Worm (Caenorhabditis elegans) whole organism, early embryonic: ENCODE data around the gene cku-70.

Experiments used
- B0310.2 ChIP-seq: sonication (generic microtip); optimal IDR thresholded peaks from 2 replicates; lab custom pipeline; 2016; ENCODE audit warnings: mild to moderate bottlenecking, missing genetic modification characterization, missing compliant biosample characterization
- F13C5.2 ChIP-seq: sonication (generic microtip); optimal IDR thresholded peaks from 2 replicates; lab custom pipeline; 2017; ENCODE audit warnings: mild to moderate bottlenecking, missing genetic modification characterization, inconsistent platforms, missing compliant biosample characterization
- aly-1 ChIP-seq: sonication (generic microtip); optimal IDR thresholded peaks from 2 replicates; lab custom pipeline; 2016; ENCODE audit warnings: missing genetic modification characterization, missing compliant biosample characterization
- ama-1 ChIP-seq: fragments of 150-350 bp; optimal IDR thresholded peaks from 2 replicates; lab custom pipeline; 2014
- ceh-13 ChIP-seq: fragments of 200-800 bp; sonication (Bioruptor generic); optimal IDR thresholded peaks from 2 replicates; lab custom pipeline; 2018; ENCODE audit warnings: mild to moderate bottlenecking, missing genetic modification characterization, missing compliant biosample characterization
- ceh-36 ChIP-seq: sonication (generic microtip); optimal IDR thresholded peaks from 2 replicates; lab custom pipeline; 2016; ENCODE audit warnings: missing genetic modification characterization, inconsistent platforms, missing compliant biosample characterization
- ets-7 ChIP-seq: sonication (generic microtip); optimal IDR thresholded peaks from 2 replicates; lab custom pipeline; 2016; ENCODE audit warnings: missing genotype, missing genetic modification characterization, missing compliant biosample characterization
- flt-1 ChIP-seq: fragments of 200-800 bp; sonication (Bioruptor generic); IDR thresholded peaks from 2 replicates; pipeline ENCODE4 v1.3.6; 2022; ENCODE audit warnings: missing genetic modification characterization, missing compliant biosample characterization
- hmbx-1 ChIP-seq: sonication (generic microtip); optimal IDR thresholded peaks from 2 replicates; lab custom pipeline; 2016; ENCODE audit warnings: mild to moderate bottlenecking, missing genetic modification characterization, missing compliant biosample characterization
- hmg-4 ChIP-seq: fragments of 200-800 bp; sonication (Bioruptor generic); optimal IDR thresholded peaks from 2 replicates; lab custom pipeline; 2018; ENCODE audit warnings: mild to moderate bottlenecking, missing genetic modification characterization, missing compliant biosample characterization
- hnd-1 ChIP-seq: sonication (generic microtip); optimal IDR thresholded peaks from 2 replicates; lab custom pipeline; 2016; ENCODE audit warnings: missing genetic modification characterization, missing compliant biosample characterization
- pes-1 ChIP-seq: fragments of 200-800 bp; sonication (Bioruptor generic); IDR thresholded peaks from 2 replicates; pipeline ENCODE4 v1.3.6; 2022; ENCODE audit warnings: missing genetic modification reagents, missing genetic modification characterization, missing compliant biosample characterization
- scrt-1 ChIP-seq: fragments of 200-800 bp; sonication (Bioruptor generic); IDR thresholded peaks from 2 replicates; pipeline ENCODE4 v1.3.6; 2022; ENCODE audit warnings: missing genetic modification characterization, missing compliant biosample characterization
- sea-1 ChIP-seq: fragments of 200-800 bp; sonication (Bioruptor generic); conservative IDR thresholded peaks from 2 replicates; pipeline ENCODE4 v1.3.6; 2022; ENCODE audit warnings: missing genetic modification characterization, missing compliant biosample characterization
- tbx-11 ChIP-seq: fragments of 200-800 bp; sonication (Bioruptor generic); IDR thresholded peaks from 2 replicates; pipeline ENCODE4 v1.3.6; 2022; ENCODE audit warnings: missing genetic modification characterization, missing compliant biosample characterization
- tbx-37 ChIP-seq: fragments of 200-800 bp; sonication (Bioruptor generic); conservative IDR thresholded peaks from 2 replicates; pipeline ENCODE4 v1.3.6; 2022; ENCODE audit warnings: missing genetic modification reagents, missing genetic modification characterization, missing compliant biosample characterization
- tra-4 ChIP-seq: sonication (generic microtip); optimal IDR thresholded peaks from 2 replicates; lab custom pipeline; 2017; ENCODE audit warnings: missing genetic modification characterization, missing compliant biosample characterization

The cku-70 gene

DNA sequence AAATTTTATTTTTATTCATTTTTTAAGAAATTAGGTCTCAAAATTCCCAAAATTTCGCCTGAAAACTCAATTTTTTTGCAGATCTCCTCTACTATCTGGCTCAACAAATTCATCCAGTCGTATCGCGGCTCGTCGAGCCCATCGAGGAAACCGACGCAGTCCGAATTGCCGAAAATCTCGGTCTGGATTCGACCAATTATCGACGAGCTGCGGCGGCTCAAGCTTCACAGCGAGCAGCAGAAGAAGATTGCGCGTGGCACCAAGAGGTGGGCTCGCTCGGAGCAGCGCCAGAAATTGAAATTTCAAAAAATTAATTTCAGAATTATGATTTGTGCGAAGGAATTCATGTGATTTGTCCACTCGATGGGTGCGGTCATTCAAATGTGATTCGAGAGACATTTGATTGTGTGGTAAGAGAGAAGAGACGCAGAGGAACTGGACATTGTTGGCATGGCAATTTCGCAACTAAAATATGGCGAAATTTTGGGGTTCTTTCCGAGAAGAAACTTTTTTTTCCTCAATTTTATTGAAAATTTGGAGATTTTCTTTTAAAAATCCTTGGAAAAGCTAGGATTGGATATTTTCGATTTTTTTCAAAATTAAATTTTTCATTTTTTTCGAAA lies 5.3 kb upstream of the cku-70 start:
- TF ChIP-seq tbx-11, result no peak
- no peak for TF ChIP-seq sea-1
- TF ChIP-seq tbx-37 (GFP tag; lab: Robert Waterston, UW), result no peak
- no peak for TF ChIP-seq scrt-1 (GFP tag; lab: Robert Waterston, UW)
- no peak for TF ChIP-seq flt-1
- TF ChIP-seq hnd-1, result no peak
- TF ChIP-seq aly-1, result no peak
- TF ChIP-seq ets-7 (tag; lab: Kevin White, UChicago), result no peak

DNA sequence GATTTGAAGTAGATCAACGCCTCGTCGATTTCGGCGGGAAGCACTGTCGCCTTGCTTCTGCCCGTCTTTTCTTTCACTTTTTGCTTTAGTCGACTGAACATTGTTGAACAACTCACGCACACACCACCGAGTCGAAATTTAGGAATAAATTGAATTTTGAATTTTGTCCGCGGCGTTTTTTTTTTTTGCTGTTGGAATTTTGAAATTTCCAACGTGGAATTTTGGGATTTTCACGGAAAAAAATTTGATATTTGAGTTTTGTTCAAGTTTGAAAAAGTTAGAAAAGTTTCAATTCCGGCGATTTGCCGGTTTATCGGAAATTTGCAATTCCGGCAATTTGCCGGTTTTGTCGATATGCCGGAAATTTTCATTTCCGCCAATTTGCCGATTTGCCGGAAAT lies 2.5 kb downstream of the cku-70 start, which contains the start of gene Y47D3A.31:
TSS of gene Y47D3A.31 (minus strand) at position 101 of the 400 bp plus-strand sequence.
- no peak for TF ChIP-seq ceh-13
- TF ChIP-seq F13C5.2 (tag; lab: Kevin White, UChicago), result no peak
- TF ChIP-seq hnd-1, result no peak
- TF ChIP-seq pes-1 (GFP tag; lab: Robert Waterston, UW), result no peak
- TF ChIP-seq hmg-4 (GFP tag; lab: Kevin White, UChicago), result no peak
- TF ChIP-seq tra-4 (tag; lab: Kevin White, UChicago), result no peak
- no peak for TF ChIP-seq ama-1
- no peak for TF ChIP-seq tbx-11
- TF ChIP-seq flt-1, result no peak
- TF ChIP-seq hmbx-1 (tag; lab: Kevin White, UChicago), result no peak
- no peak for TF ChIP-seq ets-7 (tag; lab: Kevin White, UChicago)
- TF ChIP-seq B0310.2 (tag; lab: Kevin White, UChicago), result no peak
- TF ChIP-seq ceh-36 (tag; lab: Kevin White, UChicago), result no peak
- no peak for TF ChIP-seq sea-1
- no peak for TF ChIP-seq scrt-1 (GFP tag; lab: Robert Waterston, UW)
- TF ChIP-seq tbx-37 (GFP tag; lab: Robert Waterston, UW), result no peak

DNA sequence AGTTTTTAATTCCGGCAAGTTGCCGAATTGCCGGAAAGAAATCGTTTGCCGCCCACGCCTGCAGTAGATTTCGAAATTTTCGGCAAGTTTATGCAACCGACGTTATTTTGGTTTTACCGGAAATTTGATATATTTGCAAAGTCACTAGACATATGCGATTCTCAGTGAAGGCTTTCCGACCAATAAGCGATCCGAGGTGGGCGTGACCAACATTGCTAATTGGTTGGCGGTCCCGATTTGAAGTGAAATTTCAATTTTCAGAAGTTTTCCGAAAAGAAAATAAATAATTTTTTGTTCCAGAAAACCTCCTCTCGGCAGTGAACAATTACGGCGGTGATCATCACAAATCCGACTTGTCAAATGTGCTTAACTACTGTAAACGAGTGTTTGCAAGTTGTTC lies 3.3 kb downstream of the cku-70 start:
- TF ChIP-seq B0310.2 (tag; lab: Kevin White, UChicago) (no peak), tra-4 (tag; lab: Kevin White, UChicago) (no peak), tbx-11 (no peak), pes-1 (GFP tag; lab: Robert Waterston, UW) (no peak), hnd-1 (no peak), ceh-36 (tag; lab: Kevin White, UChicago) (no peak), F13C5.2 (tag; lab: Kevin White, UChicago) (no peak), aly-1 (no peak), sea-1 (no peak), ama-1 (no peak), ceh-13 (no peak)

DNA sequence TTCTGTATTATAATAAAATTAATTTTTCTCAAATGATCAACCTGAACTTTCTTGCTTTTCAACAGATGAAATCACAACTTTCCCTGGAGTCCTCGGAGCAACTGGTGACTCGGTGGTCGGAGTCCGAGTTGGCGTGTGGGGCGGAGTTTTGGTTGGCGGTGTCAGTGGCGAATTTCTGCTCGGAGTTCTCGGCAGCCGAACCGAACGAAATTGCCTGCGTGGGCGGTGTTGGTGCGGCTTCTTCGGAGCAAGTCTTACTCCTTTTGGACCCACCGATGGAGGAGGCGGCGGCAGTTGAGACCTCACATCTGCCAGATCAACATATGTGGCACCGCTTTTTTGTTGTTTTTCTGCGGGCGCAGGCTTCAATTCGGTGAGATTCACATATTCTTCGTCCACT lies 15.1 kb downstream of the cku-70 start:
- TF ChIP-seq ets-7 (tag; lab: Kevin White, UChicago) (no peak), pes-1 (GFP tag; lab: Robert Waterston, UW) (no peak), hmbx-1 (tag; lab: Kevin White, UChicago) (no peak), flt-1 (no peak), scrt-1 (GFP tag; lab: Robert Waterston, UW) (no peak), sea-1 (no peak)

DNA sequence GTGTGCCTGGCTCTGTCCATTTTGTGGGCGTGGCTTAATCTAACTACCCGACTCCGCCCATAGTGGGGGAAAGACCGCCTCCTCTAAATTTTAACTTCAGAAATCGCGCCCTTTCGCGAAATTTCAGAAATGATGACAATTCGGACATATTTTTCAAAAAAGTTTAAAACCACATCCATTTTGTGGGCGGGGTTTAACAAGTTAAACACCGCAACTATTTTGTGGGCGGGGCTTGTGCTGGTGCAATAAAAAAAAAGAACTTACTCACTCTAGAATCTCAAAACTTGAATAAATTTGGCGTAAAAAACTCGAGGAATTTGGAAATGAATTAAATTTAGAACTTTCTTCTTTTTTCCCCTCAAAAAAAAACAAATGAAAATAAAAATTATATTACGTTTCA lies 15.9 kb downstream of the cku-70 start:
- TF ChIP-seq ets-7 (tag; lab: Kevin White, UChicago) (no peak), tra-4 (tag; lab: Kevin White, UChicago) (no peak), aly-1 (no peak), hmbx-1 (tag; lab: Kevin White, UChicago) (no peak), tbx-37 (GFP tag; lab: Robert Waterston, UW) (no peak), ama-1 (no peak), B0310.2 (tag; lab: Kevin White, UChicago) (no peak), ceh-13 (no peak), pes-1 (GFP tag; lab: Robert Waterston, UW) (no peak), tbx-11 (no peak), flt-1 (no peak), F13C5.2 (tag; lab: Kevin White, UChicago) (no peak), hnd-1 (no peak)

DNA sequence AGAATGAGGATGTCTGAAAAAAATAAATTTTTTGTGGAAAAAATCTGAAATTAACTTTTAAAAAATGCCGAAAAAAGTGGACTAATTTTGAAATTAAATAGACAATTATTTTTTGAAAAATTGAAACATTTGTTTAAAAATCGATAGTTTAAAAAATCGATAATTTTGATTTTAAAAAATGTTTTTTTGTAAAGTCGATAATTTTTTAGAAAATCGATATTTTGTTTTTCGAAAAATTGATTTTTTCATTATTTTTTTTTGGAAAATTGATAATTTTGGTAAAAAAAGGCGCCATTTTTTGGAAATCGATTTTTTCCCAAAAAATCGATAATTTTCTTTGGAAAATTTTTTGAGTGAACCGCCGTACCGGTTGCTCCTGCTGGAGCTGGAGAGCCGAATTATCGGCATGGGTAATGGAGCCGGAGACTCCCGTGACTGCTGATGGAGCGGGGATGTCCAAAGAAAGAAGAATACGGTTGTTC lies 17.6 kb downstream of the cku-70 start:
- TF ChIP-seq ets-7 (tag; lab: Kevin White, UChicago) (no peak), tbx-11 (no peak), flt-1 (no peak), hnd-1 (no peak), sea-1 (no peak), pes-1 (GFP tag; lab: Robert Waterston, UW) (no peak), aly-1 (no peak), ama-1 (no peak), B0310.2 (tag; lab: Kevin White, UChicago) (no peak), F13C5.2 (tag; lab: Kevin White, UChicago) (no peak), hmg-4 (GFP tag; lab: Kevin White, UChicago) (no peak), ceh-36 (tag; lab: Kevin White, UChicago) (no peak), ceh-13 (no peak), tra-4 (tag; lab: Kevin White, UChicago) (no peak), scrt-1 (GFP tag; lab: Robert Waterston, UW) (no peak), tbx-37 (GFP tag; lab: Robert Waterston, UW) (no peak), hmbx-1 (tag; lab: Kevin White, UChicago) (no peak)

DNA sequence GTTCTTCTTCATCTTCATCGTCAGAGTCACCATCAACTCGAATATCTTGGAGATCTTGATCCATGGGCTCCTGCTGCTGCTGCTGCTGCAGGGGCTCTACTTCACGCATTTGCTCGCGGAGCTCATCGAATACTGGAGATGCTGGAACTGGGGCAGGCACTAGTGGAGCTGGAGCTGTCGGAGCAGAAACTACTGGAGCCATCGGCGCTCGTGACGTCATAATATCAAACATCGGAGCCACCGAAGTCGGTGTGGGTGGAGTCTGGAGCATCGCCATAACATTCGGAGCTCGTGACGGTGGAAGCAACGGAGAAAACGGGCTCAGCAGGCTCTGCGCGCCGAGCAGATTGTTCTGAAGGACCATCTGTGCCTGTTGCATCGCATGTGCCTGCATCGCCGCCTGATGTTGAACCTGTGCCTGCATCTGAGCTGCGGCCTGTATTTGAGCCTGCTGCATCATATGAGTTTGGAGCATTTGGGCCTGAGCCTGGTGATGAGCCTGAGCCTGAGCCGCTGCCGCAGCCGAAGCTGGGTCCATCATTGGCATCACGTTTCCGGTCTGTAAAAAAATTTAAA lies 21.1 kb downstream of the cku-70 start:
- TF ChIP-seq scrt-1 (GFP tag; lab: Robert Waterston, UW) (no peak), hmg-4 (GFP tag; lab: Kevin White, UChicago) (no peak), hmbx-1 (tag; lab: Kevin White, UChicago) (no peak), ets-7 (tag; lab: Kevin White, UChicago) (no peak), F13C5.2 (tag; lab: Kevin White, UChicago) (no peak), B0310.2 (tag; lab: Kevin White, UChicago) (no peak)
